Worm (Caenorhabditis elegans): ENCODE measurements around the gene atg-2.

atg-2 gene

DNA sequence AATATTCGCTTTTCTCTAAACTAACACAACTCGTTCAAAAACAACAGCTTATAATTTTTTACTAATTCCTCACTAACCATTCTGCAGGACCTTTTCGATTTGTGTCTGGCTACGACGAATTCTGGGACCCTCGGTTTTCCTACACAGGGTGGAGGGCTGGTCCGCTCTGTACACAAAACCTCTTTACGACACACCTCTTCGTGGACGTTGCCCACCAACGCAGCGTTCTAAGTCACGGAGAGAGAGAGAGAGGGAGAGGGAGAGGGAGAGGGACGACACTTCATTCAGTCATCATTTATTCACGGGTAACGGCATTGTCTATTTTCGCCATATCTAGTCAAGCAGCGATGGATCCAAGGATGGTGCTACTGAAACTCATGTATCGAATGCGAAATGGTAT, at the start of gene atg-2:
TSS of gene atg-2 (plus strand) at position 301 of the 400 bp plus-strand sequence.
- TF ChIP-seq efl-1 (optimal IDR thresholded peaks at IDR 0.05), result no peak
- TF ChIP-seq efl-1 (GFP tag; optimal IDR thresholded peaks at IDR 0.05 in 1 of 2), result peak in 1 of 2 experiments; percentile 77
- no peak for TF ChIP-seq unc-130 (tag; optimal IDR thresholded peaks at IDR 0.05)
- TF ChIP-seq pag-3 (tag; optimal IDR thresholded peaks at IDR 0.05; ENCODE audit: borderline replicate concordance, insufficient read depth), result no peak
- no peak for TF ChIP-seq ceh-88 (GFP tag; IDR thresholded peaks at IDR 0.05)

ce11 chrX:6761211-6761610, 45.4 kb upstream of the atg-2 start:
- TF ChIP-seq sptf-1 (tag; optimal IDR thresholded peaks at IDR 0.05) (no peak), ceh-63 (GFP tag; optimal IDR thresholded peaks at IDR 0.05) (no peak), mdl-1 (tag; optimal IDR thresholded peaks at IDR 0.05) (no peak), pqm-1 (tag; optimal IDR thresholded peaks at IDR 0.05) (no peak), pag-3 (tag; optimal IDR thresholded peaks at IDR 0.05; ENCODE audit: borderline replicate concordance, insufficient read depth) (no peak), ceh-8 (GFP tag; optimal IDR thresholded peaks at IDR 0.05) (no peak), C04F5.9 (tag; optimal IDR thresholded peaks at IDR 0.05) (no peak)

DNA sequence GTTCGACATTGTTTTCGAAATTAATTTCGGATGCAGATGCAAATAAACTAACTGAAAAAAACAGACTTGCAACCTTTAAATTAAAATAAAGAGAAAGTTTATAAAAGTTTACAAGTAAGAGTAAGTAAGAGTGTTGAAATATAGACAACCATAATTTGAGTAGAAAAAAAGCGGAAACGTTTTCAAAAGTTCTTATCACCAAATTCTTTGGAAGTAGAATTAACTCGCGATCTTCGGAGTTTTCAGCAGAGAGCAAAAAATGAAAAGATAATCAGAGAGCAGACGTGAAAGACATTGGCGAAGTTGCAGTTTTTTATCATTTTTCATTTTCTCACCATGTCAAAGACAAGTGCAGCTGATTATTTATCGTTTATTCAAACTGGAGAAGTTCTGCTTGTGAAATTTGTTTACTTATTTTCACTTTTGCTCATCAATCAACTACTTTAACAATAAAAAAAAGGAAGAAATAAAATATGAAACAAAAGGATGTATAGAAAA, 44.8 kb upstream of the atg-2 start, which contains the start of gene abts-4:
TSS of gene abts-4 (minus strand) at position 51 of the 498 bp plus-strand sequence.
- TF ChIP-seq elt-2 (tag; optimal IDR thresholded peaks at IDR 0.05) (peak; percentile 63), unc-86 (tag; optimal IDR thresholded peaks at IDR 0.05) (no peak)

DNA sequence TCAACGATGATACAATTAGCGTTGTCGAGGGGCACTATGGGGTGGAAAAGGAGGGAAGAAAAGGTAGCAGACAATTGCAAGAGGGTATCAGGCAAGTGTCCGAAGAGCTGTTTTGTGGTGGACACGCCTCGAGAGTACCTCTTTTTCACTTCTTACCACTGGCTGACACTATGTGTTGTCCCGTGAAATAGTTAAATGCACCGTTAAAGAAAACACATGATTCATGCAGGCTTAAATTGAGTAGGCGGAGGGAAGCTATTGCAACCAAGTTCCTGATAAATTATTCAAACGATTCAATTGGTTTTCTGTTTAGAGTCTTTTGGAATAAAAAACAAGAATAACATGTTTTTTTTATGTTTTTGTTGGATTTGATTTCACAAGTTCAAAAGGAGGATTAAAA, 28.5 kb upstream of the atg-2 start, which contains the start of gene irk-1:
TSS of gene irk-1 (minus strand) at position 101 of the 400 bp plus-strand sequence.
- TF ChIP-seq efl-1 (optimal IDR thresholded peaks at IDR 0.05) (no peak), efl-1 (GFP tag; optimal IDR thresholded peaks at IDR 0.05 in 1 of 2) (peak in 1 of 2 experiments; percentile 56), unc-30 (tag; optimal IDR thresholded peaks at IDR 0.05) (no peak), nhr-12 (tag; optimal IDR thresholded peaks at IDR 0.05) (no peak), sptf-1 (tag; optimal IDR thresholded peaks at IDR 0.05) (no peak), lin-14 (GFP tag; optimal IDR thresholded peaks at IDR 0.05) (peak; percentile 12), nhr-20 (tag; optimal IDR thresholded peaks at IDR 0.05) (no peak), nhr-11 (tag; optimal IDR thresholded peaks at IDR 0.05) (no peak)

DNA sequence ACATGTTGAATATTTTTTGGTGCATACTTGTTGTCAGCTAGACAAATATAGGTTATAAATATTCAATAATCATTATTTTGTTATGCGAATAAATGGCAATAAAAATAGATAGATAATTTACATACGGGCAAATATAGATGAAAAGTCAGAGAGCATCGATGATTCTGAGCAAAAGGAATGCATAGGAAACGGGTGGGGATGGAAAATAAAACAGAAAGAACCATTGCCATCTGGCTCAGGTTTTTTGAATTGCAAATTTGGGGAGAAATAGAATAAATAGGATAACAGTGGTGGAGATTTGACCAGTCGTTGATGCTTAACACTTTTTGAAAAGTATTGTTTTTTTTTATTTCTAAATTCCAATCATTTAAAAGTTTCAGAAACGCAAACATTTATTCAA, 23.7 kb upstream of the atg-2 start, which contains the start of gene idpp-6:
TSS of gene idpp-6 (plus strand) at position 301 of the 400 bp plus-strand sequence.
- TF ChIP-seq lir-3 (tag; optimal IDR thresholded peaks at IDR 0.05; ENCODE audit: poor library complexity) (no peak), hpl-2 (GFP tag; optimal IDR thresholded peaks at IDR 0.05) (no peak), nhr-11 (tag; optimal IDR thresholded peaks at IDR 0.05) (no peak), vab-15 (tag; optimal IDR thresholded peaks at IDR 0.05) (no peak), lin-39 (tag; optimal IDR thresholded peaks at IDR 0.05) (no peak), tlp-1 (tag; optimal IDR thresholded peaks at IDR 0.05) (no peak), fos-1 (tag; optimal IDR thresholded peaks at IDR 0.05) (no peak), nhr-28 (tag; optimal IDR thresholded peaks at IDR 0.05) (no peak)

DNA sequence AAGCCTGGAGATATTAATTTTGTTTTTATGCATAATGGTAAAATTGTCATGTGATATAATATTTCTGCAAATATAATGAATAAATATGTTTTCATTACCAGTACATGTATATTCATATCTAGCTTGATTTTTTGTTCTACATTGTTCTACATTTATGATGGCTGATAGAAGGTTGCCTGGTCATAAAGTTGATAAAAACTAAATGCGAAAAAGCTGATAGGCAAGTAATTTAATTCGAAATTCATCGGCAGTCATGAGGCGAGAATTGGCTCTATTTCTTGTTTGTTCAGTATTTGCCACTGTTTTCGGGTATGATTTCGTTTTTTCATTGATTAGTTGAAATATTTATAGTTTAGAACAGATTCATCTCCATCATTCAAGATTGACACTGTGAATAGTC, 22.4 kb upstream of the atg-2 start, which contains the start of gene bgal-2:
TSS of gene bgal-2 (plus strand) at position 231 of the 400 bp plus-strand sequence.
- TF ChIP-seq dpl-1 (GFP tag; optimal IDR thresholded peaks at IDR 0.05), result no peak
- TF ChIP-seq nhr-237 (tag; optimal IDR thresholded peaks at IDR 0.05), result no peak
- no peak for TF ChIP-seq C34B4.2 (tag; optimal IDR thresholded peaks at IDR 0.05)
- TF ChIP-seq swsn-7 (tag; optimal IDR thresholded peaks at IDR 0.05), result no peak
- TF ChIP-seq zag-1 (tag; optimal IDR thresholded peaks at IDR 0.05), result no peak
- peak; percentile 53 for TF ChIP-seq elt-2 (tag; optimal IDR thresholded peaks at IDR 0.05)
- TF ChIP-seq sptf-1 (tag; optimal IDR thresholded peaks at IDR 0.05), result no peak
